Worm (Caenorhabditis elegans): Measurements from ENCODE around the gene nhr-102.
"Not testable (repeated sequence)": the region's sequence is repeated elsewhere in the genome, so short reads cannot be mapped to it uniquely, and the experiment has no call there.

nhr-102 gene

DNA sequence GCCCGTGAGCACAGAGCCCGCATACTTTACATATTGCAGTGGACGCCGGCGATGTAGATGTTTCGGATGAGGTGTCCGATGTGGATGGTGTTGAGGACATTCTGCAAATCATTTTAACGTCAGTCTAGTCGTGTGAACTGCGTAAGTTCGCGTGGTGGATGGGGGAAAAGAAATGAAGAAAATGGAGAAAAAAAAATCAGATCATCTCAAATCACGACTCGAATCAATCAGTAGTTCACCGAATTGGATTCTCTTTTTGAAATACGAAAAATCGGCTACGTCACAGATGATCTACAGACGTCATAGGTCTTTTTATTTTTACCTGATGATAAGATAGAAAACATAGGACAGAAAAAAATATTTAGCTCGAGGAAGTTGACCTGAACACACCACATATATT, at the start of gene nhr-102:
nhr-102 (minus strand) TSS at position 101 of the 400 bp plus-strand sequence.
- TF ChIP-seq him-1 (tag; optimal IDR thresholded peaks at IDR 0.05) (no peak), dao-5 (tag; optimal IDR thresholded peaks at IDR 0.05) (no peak), W03F9.2 (tag; optimal IDR thresholded peaks at IDR 0.05) (no peak)

ce11 chrV:15924307-15924706, 48.1 kb upstream of the nhr-102 start, which contains the start of gene nhr-108:
Gene nhr-108, minus strand, starts transcription at chrV:15924472.
- TF ChIP-seq dao-5 (tag; optimal IDR thresholded peaks at IDR 0.05) = no peak
- no peak for TF ChIP-seq W03F9.2 (tag; optimal IDR thresholded peaks at IDR 0.05)
- TF ChIP-seq him-1 (tag; optimal IDR thresholded peaks at IDR 0.05) = no peak

DNA sequence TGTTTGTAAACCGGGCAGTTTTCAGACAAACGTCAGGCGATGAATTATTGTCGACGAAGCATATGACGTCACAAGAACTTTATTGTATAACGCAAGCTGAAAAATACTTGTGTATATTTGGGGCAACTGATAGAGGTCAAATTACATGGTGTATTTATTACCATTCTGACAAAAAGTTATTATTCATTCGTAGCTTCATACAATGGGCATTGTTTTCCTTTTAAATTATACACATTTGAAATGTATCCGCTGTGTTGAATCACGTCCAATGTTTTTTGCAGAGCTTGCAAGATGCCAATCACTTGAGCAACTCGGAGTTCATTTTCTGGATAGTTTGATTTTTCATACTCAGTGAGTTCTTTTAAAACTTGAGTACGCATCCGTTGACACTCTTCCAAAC, 46.8 kb upstream of the nhr-102 start, which contains the start of gene F35E8.13:
F35E8.13 (plus strand) TSS at position 301 of the 400 bp plus-strand sequence.
- TF ChIP-seq dao-5 (tag; optimal IDR thresholded peaks at IDR 0.05) (no peak), W03F9.2 (tag; optimal IDR thresholded peaks at IDR 0.05) (no peak), him-1 (tag; optimal IDR thresholded peaks at IDR 0.05) (no peak)

DNA sequence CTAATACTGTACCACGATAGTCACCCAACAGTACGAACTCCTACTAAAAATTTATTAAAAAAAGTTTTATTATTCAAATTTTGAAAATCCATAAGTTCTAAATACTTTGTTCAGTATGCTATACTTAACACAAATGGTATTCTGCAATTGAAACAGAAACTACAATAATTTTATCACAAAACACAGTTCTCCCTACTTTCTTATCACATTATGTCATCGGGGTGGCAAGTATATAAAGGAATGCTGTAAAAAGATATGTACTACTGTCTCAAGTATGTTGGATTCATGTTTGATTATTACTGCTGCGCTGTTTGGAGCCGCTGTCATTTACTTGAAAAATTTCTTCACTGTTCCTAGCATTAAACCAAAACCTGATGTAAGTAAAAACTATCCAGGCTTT, 44.9 kb upstream of the nhr-102 start, which contains the start of gene cdr-1:
cdr-1 (plus strand) TSS at position 208 of the 400 bp plus-strand sequence.
- TF ChIP-seq dao-5 (tag; optimal IDR thresholded peaks at IDR 0.05) = no peak

DNA sequence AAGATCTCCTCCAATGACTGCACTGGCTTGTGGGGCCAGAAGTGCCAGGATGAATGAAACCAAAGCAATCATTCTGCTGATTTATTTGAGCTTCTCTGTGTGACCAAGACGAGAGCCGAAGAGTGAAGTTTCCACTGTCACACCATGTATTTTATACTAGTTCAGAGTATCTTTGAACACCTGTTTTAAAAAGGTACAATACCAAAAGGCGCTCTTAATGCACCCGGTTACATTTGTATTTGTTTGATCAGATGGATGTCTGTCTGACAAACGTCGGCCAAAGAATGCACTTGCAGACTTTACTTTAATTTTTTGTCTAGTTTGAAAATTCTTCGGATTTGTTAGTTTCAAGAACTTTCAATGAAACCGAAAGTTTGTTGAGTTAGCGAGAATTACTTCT, 44.1 kb upstream of the nhr-102 start, which contains the start of gene F35E8.10:
F35E8.10 (minus strand) TSS at position 101 of the 400 bp plus-strand sequence.
- TF ChIP-seq dao-5 (tag; optimal IDR thresholded peaks at IDR 0.05) (no peak), him-1 (tag; optimal IDR thresholded peaks at IDR 0.05) (no peak), W03F9.2 (tag; optimal IDR thresholded peaks at IDR 0.05) (no peak)

DNA sequence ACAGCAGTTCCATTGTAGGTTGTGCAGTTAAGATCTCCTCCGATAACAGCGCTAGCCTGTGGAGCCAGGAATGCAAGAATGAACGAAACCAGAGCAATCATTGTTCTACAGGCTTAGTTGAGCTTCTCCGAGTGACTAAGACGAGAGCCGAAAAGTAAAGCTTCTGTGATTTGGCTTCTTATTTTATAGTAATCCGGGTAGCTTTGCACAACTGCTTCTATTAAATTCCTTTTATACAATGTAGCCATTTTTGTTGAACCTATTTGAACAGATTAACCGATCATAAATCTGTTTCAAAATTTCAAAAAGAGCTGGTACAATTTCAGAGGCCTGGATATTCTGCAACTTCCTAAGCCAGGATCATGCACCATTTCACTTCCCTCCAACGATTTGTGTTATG, 41.2 kb upstream of the nhr-102 start, which contains the start of gene F35E8.9:
F35E8.9 (minus strand) TSS at position 101 of the 400 bp plus-strand sequence.
- TF ChIP-seq W03F9.2 (tag; optimal IDR thresholded peaks at IDR 0.05) = no peak
- no peak for TF ChIP-seq him-1 (tag; optimal IDR thresholded peaks at IDR 0.05)
- TF ChIP-seq dao-5 (tag; optimal IDR thresholded peaks at IDR 0.05) = no peak

- TF ChIP-seq dao-5 (tag; optimal IDR thresholded peaks at IDR 0.05) (no peak), W03F9.2 (tag; optimal IDR thresholded peaks at IDR 0.05) (no peak), him-1 (tag; optimal IDR thresholded peaks at IDR 0.05) (no peak)
These were observed 39.7 kb upstream of the nhr-102 start, which contains the start of gene gst-38 for ce11 chrV:15915919-15916318. Gene gst-38, minus strand, starts transcription at chrV:15916070.

ce11 chrV:15915307-15915706, 39.1 kb upstream of the nhr-102 start:
- TF ChIP-seq W03F9.2 (tag; optimal IDR thresholded peaks at IDR 0.05) (no peak), dao-5 (tag; optimal IDR thresholded peaks at IDR 0.05) (no peak), him-1 (tag; optimal IDR thresholded peaks at IDR 0.05) (no peak)

DNA sequence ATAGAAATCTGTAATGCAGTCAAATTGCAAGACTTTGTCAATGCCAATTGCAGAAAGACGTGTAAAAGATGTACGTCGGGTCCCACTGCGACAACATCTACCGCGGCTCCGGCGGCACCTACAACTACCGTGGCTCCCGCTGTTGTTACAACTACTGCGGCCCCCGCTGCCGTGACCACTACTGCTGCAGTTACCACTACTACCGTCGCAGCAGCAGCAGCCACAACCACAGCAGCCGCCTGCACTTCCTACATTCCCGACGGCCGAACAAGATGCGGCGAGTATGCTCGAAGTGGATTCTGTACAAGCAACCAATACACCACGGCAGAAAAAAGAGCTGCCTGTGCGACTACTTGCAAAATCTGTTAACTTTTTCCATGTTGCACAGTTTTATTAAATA, 38.6 kb upstream of the nhr-102 start:
- no peak for TF ChIP-seq dao-5 (tag; optimal IDR thresholded peaks at IDR 0.05)
- TF ChIP-seq him-1 (tag; optimal IDR thresholded peaks at IDR 0.05) = no peak
- TF ChIP-seq W03F9.2 (tag; optimal IDR thresholded peaks at IDR 0.05) = no peak

DNA sequence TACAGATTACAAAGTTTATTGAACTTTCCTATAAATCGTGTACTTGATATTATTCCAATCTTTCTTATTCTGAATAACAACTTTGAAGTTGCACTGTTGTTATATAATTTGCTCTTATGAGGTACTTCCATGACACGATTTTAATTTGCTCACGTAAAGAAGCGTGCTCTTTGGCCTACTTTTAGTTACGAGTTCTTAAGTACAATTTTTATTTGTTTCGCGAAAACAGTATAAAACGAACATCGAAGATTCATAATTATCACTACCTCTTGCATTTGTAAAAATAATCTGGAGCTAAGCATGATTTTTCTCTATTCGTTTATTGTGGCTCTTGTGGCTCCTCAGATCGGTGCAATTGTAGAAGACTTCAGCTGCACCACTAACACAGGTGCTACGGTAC, 37.5 kb upstream of the nhr-102 start, which contains the start of gene F35E8.7:
F35E8.7 (plus strand) TSS at position 301 of the 400 bp plus-strand sequence.
- TF ChIP-seq W03F9.2 (tag; optimal IDR thresholded peaks at IDR 0.05) = no peak
- TF ChIP-seq him-1 (tag; optimal IDR thresholded peaks at IDR 0.05) = no peak
- no peak for TF ChIP-seq dao-5 (tag; optimal IDR thresholded peaks at IDR 0.05)

ce11 chrV:15912677-15913076, 36.5 kb upstream of the nhr-102 start:
- TF ChIP-seq him-1 (tag; optimal IDR thresholded peaks at IDR 0.05) (no peak), dao-5 (tag; optimal IDR thresholded peaks at IDR 0.05) (no peak), W03F9.2 (tag; optimal IDR thresholded peaks at IDR 0.05) (no peak)

- TF ChIP-seq him-1 (tag; optimal IDR thresholded peaks at IDR 0.05) (no peak), dao-5 (tag; optimal IDR thresholded peaks at IDR 0.05) (no peak), W03F9.2 (tag; optimal IDR thresholded peaks at IDR 0.05) (no peak)
These were observed 35.6 kb upstream of the nhr-102 start, which contains the start of gene F35E8.6 for ce11 chrV:15911848-15912247. Gene F35E8.6, plus strand, starts transcription at chrV:15912148.

ce11 chrV:15905530-15905929, 29.3 kb upstream of the nhr-102 start, which contains the start of the genes F35E8.1 and F35E8.2:
Gene F35E8.1, minus strand, starts transcription at chrV:15905630.
Gene F35E8.2, plus strand, starts transcription at chrV:15905661.
- TF ChIP-seq him-1, W03F9.2, dao-5 (tag; optimal IDR thresholded peaks at IDR 0.05): not testable (repeated sequence)

DNA sequence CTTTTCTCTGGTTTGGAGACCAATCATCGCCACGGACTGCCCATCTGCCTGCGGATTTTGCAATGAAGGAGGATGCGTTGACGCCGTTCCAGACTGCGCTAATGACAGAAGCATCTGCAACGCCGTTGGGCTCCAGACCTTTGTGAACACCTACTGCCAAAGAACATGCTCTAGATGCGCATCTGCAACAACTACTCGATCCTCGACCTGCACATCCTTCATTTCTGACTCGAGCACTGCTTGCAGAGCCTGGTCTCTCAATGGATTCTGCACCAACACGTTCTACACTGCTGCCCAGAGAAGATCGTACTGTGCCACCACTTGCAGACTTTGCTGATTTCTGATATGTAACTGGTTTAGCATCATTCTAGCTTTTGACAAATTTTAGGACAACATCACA, 24.4 kb upstream of the nhr-102 start:
- TF ChIP-seq him-1 (tag; optimal IDR thresholded peaks at IDR 0.05) = no peak
- TF ChIP-seq dao-5 (tag; optimal IDR thresholded peaks at IDR 0.05) = no peak
- no peak for TF ChIP-seq W03F9.2 (tag; optimal IDR thresholded peaks at IDR 0.05)

- no peak for TF ChIP-seq W03F9.2 (tag; optimal IDR thresholded peaks at IDR 0.05)
- TF ChIP-seq dao-5 (tag; optimal IDR thresholded peaks at IDR 0.05) = no peak
- TF ChIP-seq him-1 (tag; optimal IDR thresholded peaks at IDR 0.05) = no peak
These were observed 23.5 kb upstream of the nhr-102 start, which contains the start of gene T06C12.14 for ce11 chrV:15899696-15900095. Gene T06C12.14, plus strand, starts transcription at chrV:15899996.

All from whole organism, L4/young adult.